Comparison of ENCODE assay signal across 2 fruit fly cellular contexts in genomic region chrX:13319376-13319883, dm6.
TF ChIP-seq lines count a peak whose summit lies in the region.

No protein-coding gene starts in this region.

TF ChIP-seq in whole organism, embryonic, 481 proteins besides CTCF, POLR2A, EP300 and RAD21 (continued from another document and continues in another):
- TF ChIP-seq Hr51 (GFP tag; optimal IDR thresholded peaks at IDR 0.05; lab: Kevin White, UChicago) (peak in 1 of 2 experiments; percentile 58), Atf6 (GFP tag; IDR thresholded peaks at IDR 0.05; lab: Robert Waterston, UW) (0 out of 2 replicates have a peak, but pooled peaks have one; percentile 22), CG43689 (GFP tag; IDR thresholded peaks at IDR 0.05; lab: Robert Waterston, UW) (no peak), Deaf1 (tag; optimal IDR thresholded peaks at IDR 0.05; lab: Kevin White, UChicago) (peak; percentile 46), Med (GFP tag; lab: Kevin White, UChicago) (peak; percentile 70), CG3281 (GFP tag; optimal IDR thresholded peaks at IDR 0.05; lab: Kevin White, UChicago) (peak; percentile 60), sna (GFP tag; IDR thresholded peaks at IDR 0.05; lab: Robert Waterston, UW; ENCODE audit: partially characterized antibody) (no peak), CG10267 (tag; optimal IDR thresholded peaks at IDR 0.05; lab: Kevin White, UChicago) (peak; percentile 31), D19B (GFP tag; optimal IDR thresholded peaks at IDR 0.05; lab: Kevin White, UChicago) (peak; percentile 1), salm (tag; optimal IDR thresholded peaks at IDR 0.05; lab: Kevin White, UChicago) (peak; percentile 39), Neu2 (GFP tag; optimal IDR thresholded peaks at IDR 0.05; lab: Kevin White, UChicago; ENCODE audit: borderline replicate concordance) (no peak), ro (GFP tag; IDR thresholded peaks at IDR 0.05; lab: Robert Waterston, UW) (no peak), CG13894 (tag; optimal IDR thresholded peaks at IDR 0.05; lab: Kevin White, UChicago) (peak; percentile 64), tx (GFP tag; optimal IDR thresholded peaks at IDR 0.05; lab: Kevin White, UChicago) (no peak), CG13424 (tag; optimal IDR thresholded peaks at IDR 0.05; lab: Kevin White, UChicago) (peak; percentile 61), CG2120 (GFP tag; optimal IDR thresholded peaks at IDR 0.05; lab: Kevin White, UChicago) (peak; percentile 10), CG3726 (GFP tag; IDR thresholded peaks at IDR 0.05; lab: Robert Waterston, UW) (no peak), B-H2 (GFP tag; optimal IDR thresholded peaks at IDR 0.05; lab: Kevin White, UChicago) (peak; percentile 43), Ets65A (GFP tag; lab: Kevin White, UChicago) (no peak), cwo (GFP tag; optimal IDR thresholded peaks at IDR 0.05; lab: Kevin White, UChicago) (peak; percentile 40), sug (tag; optimal IDR thresholded peaks at IDR 0.05; lab: Kevin White, UChicago) (peak; percentile 43), CG12299 (tag; optimal IDR thresholded peaks at IDR 0.05; lab: Kevin White, UChicago) (peak; percentile 3), caup (GFP tag; optimal IDR thresholded peaks at IDR 0.05; lab: Kevin White, UChicago; ENCODE audit: severe bottlenecking) (peak; percentile 3), Hand (GFP tag; optimal IDR thresholded peaks at IDR 0.05; lab: Kevin White, UChicago) (peak; percentile 27), CG7963 (GFP tag; IDR thresholded peaks at IDR 0.05; lab: Robert Waterston, UW; ENCODE audit: partially characterized antibody) (no peak), CG17385 (GFP tag; optimal IDR thresholded peaks at IDR 0.05; lab: Kevin White, UChicago) (peak; percentile 34), zfh2 (GFP tag; optimal IDR thresholded peaks at IDR 0.05; lab: Kevin White, UChicago) (no peak), Fer2 (tag; optimal IDR thresholded peaks at IDR 0.05; lab: Kevin White, UChicago) (peak; percentile 33), CG31365 (tag; optimal IDR thresholded peaks at IDR 0.05; lab: Kevin White, UChicago) (no peak), Drgx (GFP tag; IDR thresholded peaks at IDR 0.05; lab: Robert Waterston, UW) (peak; percentile 81), nmo (GFP tag; optimal IDR thresholded peaks at IDR 0.05; lab: Kevin White, UChicago) (peak; percentile 33), kni (GFP tag; optimal IDR thresholded peaks at IDR 0.05; lab: Kevin White, UChicago) (peak; percentile 32), CG3838 (GFP tag; optimal IDR thresholded peaks at IDR 0.05; lab: Kevin White, UChicago) (no peak), BtbVII (GFP tag; optimal IDR thresholded peaks at IDR 0.05; lab: Kevin White, UChicago) (peak; percentile 62), Fer1 (GFP tag; optimal IDR thresholded peaks at IDR 0.05; lab: Kevin White, UChicago) (peak; percentile 65), bcd (GFP tag; optimal IDR thresholded peaks at IDR 0.05; lab: Kevin White, UChicago) (peak; percentile 39), CG9932 (GFP tag; IDR thresholded peaks at IDR 0.05; lab: Robert Waterston, UW) (peak; percentile 41; the same call in 1 of the 2 replicates), tgo (GFP tag; IDR thresholded peaks at IDR 0.05; lab: Robert Waterston, UW) (peak; percentile 16; the same call in 1 of the 3 replicates), CG13296 (GFP tag; optimal IDR thresholded peaks at IDR 0.05; lab: Kevin White, UChicago) (peak; percentile 81), gt (GFP tag; IDR thresholded peaks at IDR 0.05; lab: Robert Waterston, UW) (no peak), stc (GFP tag; IDR thresholded peaks at IDR 0.05; lab: Robert Waterston, UW) (no peak), CG7271 (tag; optimal IDR thresholded peaks at IDR 0.05; lab: Kevin White, UChicago) (no peak), CG1602 (GFP tag; optimal IDR thresholded peaks at IDR 0.05; lab: Kevin White, UChicago) (no peak), CG8765 (GFP tag; IDR thresholded peaks at IDR 0.05; lab: Robert Waterston, UW) (no peak), CG15696 (tag; optimal IDR thresholded peaks at IDR 0.05; lab: Kevin White, UChicago) (no peak), CG12219 (GFP tag; optimal IDR thresholded peaks at IDR 0.05; lab: Kevin White, UChicago) (no peak), CG15269 (tag; optimal IDR thresholded peaks at IDR 0.05; lab: Kevin White, UChicago) (peak; percentile 51), eve (GFP tag; optimal IDR thresholded peaks at IDR 0.05; lab: Kevin White, UChicago) (peak in 1 of 2 experiments; percentile 48), CG10565 (GFP tag; optimal IDR thresholded peaks at IDR 0.05; lab: Kevin White, UChicago) (no peak), pfk (GFP tag; optimal IDR thresholded peaks at IDR 0.05; lab: Kevin White, UChicago) (no peak), PHDP (tag; optimal IDR thresholded peaks at IDR 0.05; lab: Kevin White, UChicago) (peak; percentile 58), CG30020 (tag; optimal IDR thresholded peaks at IDR 0.05; lab: Kevin White, UChicago) (no peak), CG2202 (tag; optimal IDR thresholded peaks at IDR 0.05; lab: Kevin White, UChicago) (no peak), CG31441 (GFP tag; IDR thresholded peaks at IDR 0.05; lab: Robert Waterston, UW) (peak; percentile 18; the same call in 1 of the 2 replicates), NFAT (GFP tag; IDR thresholded peaks at IDR 0.05; lab: Robert Waterston, UW) (no peak), grn (GFP tag; optimal IDR thresholded peaks at IDR 0.05; lab: Kevin White, UChicago) (peak; percentile 94), sima (GFP tag; optimal IDR thresholded peaks at IDR 0.05; lab: Kevin White, UChicago) (no peak), CG17829 (tag; optimal IDR thresholded peaks at IDR 0.05; lab: Kevin White, UChicago) (peak; percentile 20), CG12769 (tag; optimal IDR thresholded peaks at IDR 0.05; lab: Kevin White, UChicago) (peak; percentile 93), Nf-YC (tag; optimal IDR thresholded peaks at IDR 0.05; lab: Kevin White, UChicago) (peak; percentile 61), sob (GFP tag; IDR thresholded peaks at IDR 0.05; lab: Robert Waterston, UW) (no peak), dysf (GFP tag; IDR thresholded peaks at IDR 0.05; lab: Robert Waterston, UW) (no peak; the same call in 2 of the 3 replicates), Eip74EF (GFP tag; optimal IDR thresholded peaks at IDR 0.05; lab: Kevin White, UChicago) (peak in 1 of 2 experiments; percentile 42), CHES-1-like (GFP tag; optimal IDR thresholded peaks at IDR 0.05; lab: Kevin White, UChicago) (no peak), sd (tag; optimal IDR thresholded peaks at IDR 0.05; lab: Kevin White, UChicago) (peak; percentile 0), CG1233 (GFP tag; optimal IDR thresholded peaks at IDR 0.05; lab: Kevin White, UChicago) (peak; percentile 36)

TF ChIP-seq in whole organism, prepupa, 60 proteins besides CTCF, POLR2A, EP300 and RAD21 (continued from another document):
- TF ChIP-seq CG3919 (GFP tag; optimal IDR thresholded peaks at IDR 0.05; lab: Kevin White, UChicago) (peak; percentile 68), CG11902 (GFP tag; optimal IDR thresholded peaks at IDR 0.05; lab: Kevin White, UChicago) (no peak), CG11294 (GFP tag; IDR thresholded peaks at IDR 0.05; lab: Robert Waterston, UW) (no peak), vri (GFP tag; optimal IDR thresholded peaks at IDR 0.05; lab: Kevin White, UChicago) (peak; percentile 47), eg (GFP tag; IDR thresholded peaks at IDR 0.05; lab: Robert Waterston, UW) (peak; percentile 72), Hr4 (GFP tag; optimal IDR thresholded peaks at IDR 0.05; lab: Kevin White, UChicago) (peak; percentile 37), pdm3 (GFP tag; optimal IDR thresholded peaks at IDR 0.05; lab: Kevin White, UChicago) (peak; percentile 45), CG11762 (GFP tag; optimal IDR thresholded peaks at IDR 0.05; lab: Kevin White, UChicago; ENCODE audit: insufficient read depth) (peak; percentile 59)
